Fruit fly (Drosophila melanogaster): Measurements from ENCODE around the gene Teh4.

Gene Teh4

DNA sequence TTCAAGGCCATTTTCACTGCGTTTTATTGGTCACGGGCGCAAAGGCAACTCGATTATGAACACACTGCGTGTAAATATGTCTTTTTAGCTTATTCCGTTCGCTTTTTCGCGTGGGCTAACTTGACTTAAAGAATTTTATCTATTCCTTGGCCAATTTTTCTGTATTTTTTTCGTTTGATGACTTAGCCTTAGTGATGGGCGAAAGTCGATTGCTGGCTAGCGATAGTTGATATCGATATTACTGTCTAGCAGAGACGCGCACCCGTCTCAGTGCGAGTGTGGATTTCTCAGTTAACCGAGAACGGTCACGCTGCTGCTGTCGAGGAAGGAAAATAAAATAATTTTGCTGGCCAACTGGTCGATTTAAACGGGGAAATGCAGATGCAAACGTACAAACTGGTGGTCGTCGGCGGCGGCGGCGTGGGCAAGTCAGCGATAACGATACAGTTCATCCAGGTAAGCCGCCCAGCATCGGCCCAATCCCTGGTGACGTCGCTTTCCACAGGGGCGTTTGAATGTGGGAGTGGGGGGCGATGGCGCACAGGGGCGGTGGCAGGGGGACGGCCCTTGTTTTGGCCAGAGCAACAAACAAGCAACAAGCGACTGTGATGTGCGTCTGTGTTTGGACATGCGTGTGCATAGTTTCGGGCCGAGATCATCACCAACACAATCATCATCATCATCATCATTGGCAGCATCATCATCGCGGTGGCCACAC is 39.1 kb downstream of the Teh4 start, which contains the start of the genes Rop and Ras64B (continued):
- peak; percentile 85 for TF ChIP-seq CG1603 (tag; optimal IDR thresholded peaks at IDR 0.05)
- TF ChIP-seq Doc3 (GFP tag; IDR thresholded peaks at IDR 0.05; ENCODE audit: partially characterized antibody) = peak; percentile 28; the same call in 2 of the 3 replicates
- no peak for TF ChIP-seq h (optimal IDR thresholded peaks at IDR 0.05)
- TF ChIP-seq Hmr (GFP tag; optimal IDR thresholded peaks at IDR 0.05) = peak; percentile 65
- TF ChIP-seq Dad (GFP tag; optimal IDR thresholded peaks at IDR 0.05) = peak; percentile 47
- TF ChIP-seq wor (GFP tag; IDR thresholded peaks at IDR 0.05) = no peak
- no peak for TF ChIP-seq lab (GFP tag; optimal IDR thresholded peaks at IDR 0.05)
- no peak for TF ChIP-seq CG6654 (GFP tag; optimal IDR thresholded peaks at IDR 0.05)
- peak; percentile 12 for TF ChIP-seq CG2202 (tag; optimal IDR thresholded peaks at IDR 0.05)
- peak; percentile 24 for TF ChIP-seq ems (GFP tag; optimal IDR thresholded peaks at IDR 0.05)
- no peak for TF ChIP-seq Aef1 (GFP tag; IDR thresholded peaks at IDR 0.05)
- 0 out of 2 replicates have a peak, but pooled peaks have one; percentile 22 for TF ChIP-seq CG6689 (GFP tag; IDR thresholded peaks at IDR 0.05)
- TF ChIP-seq CG14710 (tag; optimal IDR thresholded peaks at IDR 0.05) = peak; percentile 81
- peak; percentile 57; the same call in 2 of the 3 replicates for TF ChIP-seq CG34422 (GFP tag; IDR thresholded peaks at IDR 0.05)
- TF ChIP-seq Hmx (GFP tag; optimal IDR thresholded peaks at IDR 0.05) = no peak
- TF ChIP-seq CG4404 (GFP tag; IDR thresholded peaks at IDR 0.05) = no peak
- TF ChIP-seq pnt (GFP tag; optimal IDR thresholded peaks at IDR 0.05) = no peak
- TF ChIP-seq Dbx (GFP tag; IDR thresholded peaks at IDR 0.05) = peak; percentile 19; the same call in 1 of the 3 replicates
- TF ChIP-seq dmrt11E (tag; optimal IDR thresholded peaks at IDR 0.05) = no peak
- no peak for TF ChIP-seq CG10959 (GFP tag; IDR thresholded peaks at IDR 0.05)
- peak; percentile 4 for TF ChIP-seq shn (GFP tag; optimal IDR thresholded peaks at IDR 0.05)
- no peak for TF ChIP-seq CG8089 (GFP tag; optimal IDR thresholded peaks at IDR 0.05)
- no peak for TF ChIP-seq dimm (GFP tag; IDR thresholded peaks at IDR 0.05)
- peak; percentile 99 for TF ChIP-seq MESR4 (GFP tag; optimal IDR thresholded peaks at IDR 0.05)
- no peak for TF ChIP-seq ken (GFP tag; IDR thresholded peaks at IDR 0.05)
- peak; percentile 17 for TF ChIP-seq Xbp1 (GFP tag; optimal IDR thresholded peaks at IDR 0.05)
- TF ChIP-seq Atf-2 (GFP tag; optimal IDR thresholded peaks at IDR 0.05) = no peak
- peak; percentile 52 for TF ChIP-seq CG9932 (GFP tag; IDR thresholded peaks at IDR 0.05)
- TF ChIP-seq Ets97D (GFP tag; optimal IDR thresholded peaks at IDR 0.05) = peak; percentile 82
- TF ChIP-seq phol (tag; optimal IDR thresholded peaks at IDR 0.05) = peak; percentile 62
- no peak for TF ChIP-seq ind (GFP tag; optimal IDR thresholded peaks at IDR 0.05)
- peak; percentile 36 for TF ChIP-seq gcm (GFP tag; optimal IDR thresholded peaks at IDR 0.05)
- peak; percentile 26 for TF ChIP-seq p53 (GFP tag; optimal IDR thresholded peaks at IDR 0.05)
- peak; percentile 81 for TF ChIP-seq bbx (GFP tag; IDR thresholded peaks at IDR 0.05; ENCODE audit: partially characterized antibody)
- no peak for TF ChIP-seq Gsc (GFP tag; IDR thresholded peaks at IDR 0.05)
- TF ChIP-seq gce (GFP tag; IDR thresholded peaks at IDR 0.05) = no peak; the same call in 2 of the 3 replicates
- peak; percentile 14 for TF ChIP-seq CG11398 (GFP tag; optimal IDR thresholded peaks at IDR 0.05)
- TF ChIP-seq mld (GFP tag; IDR thresholded peaks at IDR 0.05; ENCODE audit: partially characterized antibody) = peak; percentile 52; the same call in 1 of the 3 replicates
- TF ChIP-seq Rx (GFP tag; IDR thresholded peaks at IDR 0.05) = no peak
- TF ChIP-seq pita (GFP tag; optimal IDR thresholded peaks at IDR 0.05) = peak; percentile 71
- TF ChIP-seq CG4617 (GFP tag; optimal IDR thresholded peaks at IDR 0.05; ENCODE audit: borderline replicate concordance) = peak; percentile 99
- TF ChIP-seq hb (GFP tag; IDR thresholded peaks at IDR 0.05; ENCODE audit: partially characterized antibody) = 0 out of 3 replicates have a peak, but pooled peaks have one; percentile 57
- TF ChIP-seq CG17359 (tag; optimal IDR thresholded peaks at IDR 0.05) = peak; percentile 5
- no peak for TF ChIP-seq ap (GFP tag; IDR thresholded peaks at IDR 0.05)
- TF ChIP-seq esg (GFP tag; conservative IDR thresholded peaks at IDR 0.05) = no peak
- peak; percentile 1 for TF ChIP-seq CG7271 (tag; optimal IDR thresholded peaks at IDR 0.05)
- no peak for TF ChIP-seq CG9609 (GFP tag; optimal IDR thresholded peaks at IDR 0.05)
- TF ChIP-seq vfl (GFP tag; optimal IDR thresholded peaks at IDR 0.05) = no peak
- TF ChIP-seq da (GFP tag; optimal IDR thresholded peaks at IDR 0.05) = peak; percentile 14
- TF ChIP-seq CG17912 (GFP tag; optimal IDR thresholded peaks at IDR 0.05) = no peak

Data from whole organism, embryonic.